Fruit fly (Drosophila melanogaster) whole organism, wandering third instar larva: ENCODE data around the gene CG43057.
A peak's percentile ranks its signal among the peaks of the same experiment; 100 is the strongest.

Experiments used
- CG32264 ChIP-seq: fragments of 200-800 bp; sonication (Bioruptor generic); optimal IDR thresholded peaks from 2 replicates; lab custom pipeline; 2016; ENCODE audit warnings: missing biosample characterization, missing genetic modification characterization
- CG9705 ChIP-seq: fragments of 200-800 bp; sonication (Bioruptor generic); optimal IDR thresholded peaks from 2 replicates; lab custom pipeline; 2018; ENCODE audit warnings: missing biosample characterization, mild to moderate bottlenecking, missing genetic modification characterization
- CrebA ChIP-seq: fragments of 200-800 bp; sonication (Bioruptor generic); optimal IDR thresholded peaks from 2 replicates; lab custom pipeline; 2016; ENCODE audit warnings: missing biosample characterization, mild to moderate bottlenecking, missing genetic modification characterization, borderline replicate concordance
- Dfd ChIP-seq: fragments of >200 bp; optimal IDR thresholded peaks from 2 replicates; lab custom pipeline; 2017; ENCODE audit warnings: missing biosample characterization, missing genetic modification characterization
- GATAd ChIP-seq: sonication (Bioruptor generic); optimal IDR thresholded peaks from 2 replicates; lab custom pipeline; 2016; ENCODE audit warnings: missing biosample characterization, missing genetic modification characterization
- HLH106 ChIP-seq: fragments of 200-800 bp; optimal IDR thresholded peaks from 3 replicates; lab custom pipeline; 2019; ENCODE audit warnings: missing biosample characterization, mild to moderate bottlenecking, missing genetic modification characterization, moderate library complexity
- Hnf4 ChIP-seq: fragments of 200-800 bp; sonication (Bioruptor generic); optimal IDR thresholded peaks from 2 replicates; lab custom pipeline; 2016; ENCODE audit warnings: missing biosample characterization, mild to moderate bottlenecking, missing genetic modification characterization
- Hr78 ChIP-seq: fragments of >200 bp; optimal IDR thresholded peaks from 2 replicates; lab custom pipeline; 2017; ENCODE audit warnings: missing biosample characterization, missing genetic modification characterization
- Hr83 ChIP-seq: fragments of 200-300 bp; sonication (Bioruptor generic); optimal IDR thresholded peaks from 2 replicates; lab custom pipeline; 2016; ENCODE audit warnings: missing biosample characterization, mild to moderate bottlenecking, missing genetic modification characterization, moderate library complexity; ENCODE audit not compliant: poor library complexity, severe bottlenecking
- Jra ChIP-seq: sonication (Bioruptor generic); optimal IDR thresholded peaks from 2 replicates; lab custom pipeline; 2016; ENCODE audit warnings: missing biosample characterization, missing genetic modification characterization
- Mio ChIP-seq: sonication (Bioruptor generic); optimal IDR thresholded peaks from 2 replicates; lab custom pipeline; 2016; ENCODE audit warnings: missing biosample characterization, missing genetic modification characterization
- Myc ChIP-seq: fragments of >200 bp; optimal IDR thresholded peaks from 2 replicates; lab custom pipeline; 2017
- N ChIP-seq: fragments of >200 bp; optimal IDR thresholded peaks from 2 replicates; lab custom pipeline; 2018; ENCODE audit warnings: missing biosample characterization, missing external identifiers, missing genetic modification characterization
- Sp1 ChIP-seq: fragments of 200-800 bp; sonication (Bioruptor generic); optimal IDR thresholded peaks from 3 replicates; lab custom pipeline; 2019; ENCODE audit warnings: missing biosample characterization, mild to moderate bottlenecking, missing genetic modification characterization, moderate library complexity
- Vsx2 ChIP-seq: fragments of 200-300, 225-300 bp; sonication (Bioruptor generic); optimal IDR thresholded peaks from 2 replicates; lab custom pipeline; 2018; ENCODE audit warnings: missing biosample characterization, missing genetic modification characterization; ENCODE audit not compliant: partially characterized antibody
- br ChIP-seq: fragments of 200-800 bp; sonication (Bioruptor generic); optimal IDR thresholded peaks from 2 replicates; lab custom pipeline; 2016; ENCODE audit warnings: missing biosample characterization, missing genetic modification characterization
- brk ChIP-seq: fragments of 200-800 bp; sonication (Bioruptor generic); optimal IDR thresholded peaks from 2 replicates; lab custom pipeline; 2016; ENCODE audit warnings: missing biosample characterization, mild to moderate bottlenecking, missing genetic modification characterization
- dl ChIP-seq, 2 experiments: fragments of 175-275, 200-275 bp in 1 of 2; fragments of 200-275 bp in 1 of 2; sonication (Bioruptor generic); optimal IDR thresholded peaks; lab custom pipeline; 2018; ENCODE audit warnings: mild to moderate bottlenecking in 2 of 2, missing biosample characterization in 2 of 2, missing genetic modification characterization in 2 of 2, moderate library complexity in 2 of 2; ENCODE audit not compliant: partially characterized antibody in 2 of 2, insufficient read depth in 1 of 2
- dsf ChIP-seq: sonication (Bioruptor generic); optimal IDR thresholded peaks from 2 replicates; lab custom pipeline; 2016; ENCODE audit warnings: missing biosample characterization, missing genetic modification characterization, borderline replicate concordance
- ey ChIP-seq: fragments of 200-800 bp; sonication (Bioruptor generic); optimal IDR thresholded peaks from 2 replicates; lab custom pipeline; 2016; ENCODE audit warnings: missing biosample characterization, missing genetic modification characterization
- foxo ChIP-seq, 2 experiments: fragments of 200-800 bp; sonication (Bioruptor generic); optimal IDR thresholded peaks; 2 replicates in 1 of 2; 3 replicates in 1 of 2; lab custom pipeline; 2016 to 2017; ENCODE audit warnings: missing biosample characterization in 2 of 2, missing genetic modification characterization in 2 of 2
- fru ChIP-seq: fragments of 200-800 bp; sonication (Bioruptor generic); optimal IDR thresholded peaks from 3 replicates; lab custom pipeline; 2016; ENCODE audit warnings: missing biosample characterization, mild to moderate bottlenecking, missing genetic modification characterization
- jim ChIP-seq: fragments of 175-275, 200-325 bp; sonication (Bioruptor generic); optimal IDR thresholded peaks from 2 replicates; lab custom pipeline; 2016; ENCODE audit warnings: missing biosample characterization, mild to moderate bottlenecking, missing genetic modification characterization
- lola ChIP-seq: fragments of >200 bp; optimal IDR thresholded peaks from 2 replicates; lab custom pipeline; 2017; ENCODE audit warnings: missing biosample characterization, missing genetic modification characterization
- psq ChIP-seq: fragments of 200-800 bp; sonication (Bioruptor generic); optimal IDR thresholded peaks from 3 replicates; lab custom pipeline; 2017; ENCODE audit warnings: missing biosample characterization, mild to moderate bottlenecking, missing genetic modification characterization, moderate library complexity
- rgr ChIP-seq: fragments of 200-800 bp; sonication (Bioruptor generic); optimal IDR thresholded peaks from 3 replicates; lab custom pipeline; 2016; ENCODE audit warnings: missing biosample characterization, mild to moderate bottlenecking, missing genetic modification characterization
- sage ChIP-seq: fragments of 200-800 bp; sonication (Bioruptor generic); optimal IDR thresholded peaks from 2 replicates; lab custom pipeline; 2016; ENCODE audit warnings: missing biosample characterization, mild to moderate bottlenecking, missing genetic modification characterization
- sv ChIP-seq: fragments of 200-800 bp; sonication (Bioruptor generic); optimal IDR thresholded peaks from 3 replicates; lab custom pipeline; 2016; ENCODE audit warnings: missing biosample characterization, missing genetic modification characterization
- tai ChIP-seq: sonication (Bioruptor generic); optimal IDR thresholded peaks from 2 replicates; lab custom pipeline; 2016; ENCODE audit warnings: missing biosample characterization, missing genetic modification characterization

The CG43057 gene

DNA sequence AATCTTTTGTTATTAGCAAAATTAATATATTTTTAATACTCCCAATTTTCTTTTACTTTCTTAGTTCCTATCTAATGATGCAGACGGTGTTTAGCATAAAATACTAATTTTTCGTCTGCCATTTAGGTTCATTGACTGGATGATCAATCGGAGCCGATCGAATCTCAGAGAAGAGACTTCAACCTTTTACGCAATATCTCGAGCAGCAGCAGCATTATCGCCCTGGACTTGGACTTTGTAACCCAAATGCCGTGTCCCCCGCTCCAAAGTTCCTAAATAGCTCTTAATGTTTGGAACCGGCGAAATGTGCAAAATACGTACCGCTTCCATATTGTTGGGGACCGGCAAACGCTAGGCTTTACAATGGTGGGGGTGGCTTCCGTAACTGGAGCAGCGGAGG, 39.4 kb downstream of the CG43057 start:
- TF ChIP-seq Hr83 (GFP tag; lab: Kevin White, UChicago), result no peak
- TF ChIP-seq Dfd, result no peak
- TF ChIP-seq Hnf4 (GFP tag; lab: Kevin White, UChicago), result peak; percentile 60
- TF ChIP-seq HLH106 (tag; lab: Kevin White, UChicago), result no peak

DNA sequence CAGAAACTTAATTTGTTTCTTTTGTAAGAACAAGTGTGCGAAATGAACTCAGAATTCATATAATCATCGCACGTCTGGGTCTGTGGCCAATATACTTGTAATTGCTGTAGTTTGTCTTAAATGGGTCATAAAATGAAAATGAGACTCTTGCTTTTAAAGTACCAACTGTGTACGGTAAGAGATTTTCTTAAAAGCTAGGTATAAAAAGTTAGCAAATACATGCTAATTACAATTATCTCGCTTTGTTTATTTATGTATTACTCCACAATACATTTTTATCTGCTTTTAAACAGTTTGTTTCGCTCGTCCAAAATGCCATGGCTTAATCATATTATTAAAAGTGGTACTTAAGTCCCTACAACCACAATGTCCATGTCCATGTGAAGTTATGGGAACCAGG, 40.1 kb downstream of the CG43057 start:
- TF ChIP-seq sage (GFP tag; lab: Kevin White, UChicago), result no peak
- TF ChIP-seq rgr (GFP tag; lab: Kevin White, UChicago), result no peak
- no peak for TF ChIP-seq psq (GFP tag; lab: Kevin White, UChicago)
- no peak for TF ChIP-seq Hr83 (GFP tag; lab: Kevin White, UChicago)
- no peak for TF ChIP-seq Sp1 (GFP tag; lab: Kevin White, UChicago)
- no peak for TF ChIP-seq dl (GFP tag; optimal IDR thresholded peaks at IDR 0.05; lab: Kevin White, UChicago; ENCODE audit: insufficient read depth in 1 of 2, partially characterized antibody in 2 of 2)
- no peak for TF ChIP-seq GATAd
- TF ChIP-seq ey, result no peak
- TF ChIP-seq CrebA (GFP tag; lab: Kevin White, UChicago), result no peak
- no peak for TF ChIP-seq Hr78 (GFP tag; lab: Kevin White, UChicago)
- TF ChIP-seq CG9705 (GFP tag; lab: Kevin White, UChicago), result no peak
- TF ChIP-seq HLH106 (tag; lab: Kevin White, UChicago), result no peak
- TF ChIP-seq fru (GFP tag; lab: Kevin White, UChicago), result no peak
- TF ChIP-seq, all 38 proteins: peak for 0

DNA sequence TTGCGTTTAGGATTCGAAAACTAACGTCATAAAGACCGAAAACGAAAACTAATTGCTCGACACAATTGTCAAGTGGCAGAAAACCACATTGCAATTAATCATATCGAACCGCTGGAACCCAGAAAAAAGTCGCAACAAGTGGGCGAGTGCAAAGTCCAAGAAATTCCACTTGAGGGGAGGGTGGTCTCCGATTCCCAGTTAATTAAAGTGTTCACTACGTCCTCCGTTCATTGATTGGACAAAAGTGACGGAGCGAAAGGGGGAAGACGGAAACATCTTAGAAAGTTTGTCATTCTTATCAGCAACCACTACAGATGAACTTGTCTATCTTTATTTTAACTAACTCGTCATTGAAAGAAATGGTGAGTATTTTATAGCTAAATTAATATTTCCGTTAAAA, 41.2 kb downstream of the CG43057 start:
- no peak for TF ChIP-seq lola (GFP tag; lab: Kevin White, UChicago)
- no peak for TF ChIP-seq GATAd
- no peak for TF ChIP-seq jim
- peak; percentile 10 for TF ChIP-seq Hnf4 (GFP tag; lab: Kevin White, UChicago)
- no peak for TF ChIP-seq br
- no peak for TF ChIP-seq Mio (GFP tag; lab: Kevin White, UChicago)
- TF ChIP-seq, all 38 proteins: peak for 1

DNA sequence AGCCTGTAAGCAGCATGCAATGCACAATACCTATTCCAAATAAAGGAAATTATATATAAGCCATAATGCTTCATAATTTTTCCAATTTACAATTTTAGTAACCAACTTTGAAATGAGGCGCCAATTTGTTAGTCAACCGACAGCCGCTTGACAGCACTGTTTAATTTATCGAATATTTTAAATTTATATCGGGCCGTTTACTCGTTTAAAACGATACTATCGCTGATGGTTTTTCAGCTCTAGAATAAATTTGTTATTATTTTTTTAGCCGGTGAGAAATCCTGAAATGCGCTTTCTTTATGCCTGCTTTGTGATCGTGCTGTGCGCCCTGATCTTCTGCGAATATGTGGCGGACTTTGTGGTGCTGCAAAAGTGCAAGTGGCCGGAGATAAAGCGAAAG, 45.0 kb downstream of the CG43057 start, which contains the start of gene PGAP5:
Gene PGAP5, plus strand, starts transcription at position 126 of the 400 bp plus-strand sequence.
- TF ChIP-seq Hnf4 (GFP tag; lab: Kevin White, UChicago) (peak; percentile 77), Vsx2 (GFP tag; lab: Kevin White, UChicago) (no peak), brk (GFP tag; lab: Kevin White, UChicago) (no peak), Hr78 (GFP tag; lab: Kevin White, UChicago) (no peak), dsf (GFP tag; lab: Kevin White, UChicago) (peak; percentile 13), fru (GFP tag; lab: Kevin White, UChicago) (no peak), sv (GFP tag; lab: Kevin White, UChicago) (peak; percentile 12), br (peak; percentile 39), Jra (GFP tag; lab: Kevin White, UChicago) (peak; percentile 3), N (GFP tag; lab: Kevin White, UChicago) (no peak), HLH106 (tag; lab: Kevin White, UChicago) (no peak), Hr83 (GFP tag; lab: Kevin White, UChicago) (peak; percentile 10), foxo (GFP tag; optimal IDR thresholded peaks at IDR 0.05; lab: Kevin White, UChicago) (no peak), ey (no peak)
- TF ChIP-seq, all 38 proteins: peak for 6

DNA sequence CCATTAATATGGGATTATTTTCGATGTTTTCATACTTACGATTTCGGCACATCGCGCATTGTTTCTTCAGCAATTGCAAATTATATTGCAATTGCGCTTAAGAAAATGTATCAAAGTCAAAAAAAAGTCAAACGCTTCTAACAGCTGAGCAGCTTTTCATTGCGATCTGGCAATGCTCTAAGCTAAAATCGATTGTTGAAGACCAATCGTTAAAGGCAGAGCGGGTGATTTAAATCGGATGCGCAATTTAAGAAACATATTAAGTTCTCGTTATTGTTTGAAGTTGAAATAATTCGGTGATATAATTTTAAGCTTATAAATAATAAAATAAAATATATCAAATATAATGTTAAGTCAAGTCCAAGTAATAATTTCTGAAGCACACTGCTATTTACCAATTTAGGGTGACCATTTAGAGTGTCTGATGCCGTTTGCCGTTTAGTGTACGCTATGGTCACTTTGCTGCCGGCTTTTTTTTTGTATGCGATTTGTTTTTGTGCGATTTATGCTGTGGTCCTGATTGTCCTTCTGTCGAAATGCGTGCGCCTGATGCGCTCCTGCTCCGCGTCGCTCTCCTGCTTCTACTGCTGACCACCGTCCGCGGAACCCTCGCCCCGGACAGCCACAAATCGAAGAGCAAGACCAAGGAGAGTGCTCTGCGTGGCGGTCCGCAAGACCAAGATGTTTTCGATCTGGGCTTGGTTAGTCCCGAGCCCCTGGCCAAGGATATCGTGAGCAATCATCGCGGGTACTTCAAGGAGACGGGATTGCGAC, 46.9 kb downstream of the CG43057 start, which contains the start of the genes CG8475 and CG8460:
Gene CG8475, minus strand, starts transcription at position 162 of the 774 bp plus-strand sequence.
Gene CG8460, plus strand, starts transcription at position 437 of the 774 bp plus-strand sequence.
- TF ChIP-seq Myc (lab: Kevin White, UChicago) (no peak), Hr83 (GFP tag; lab: Kevin White, UChicago) (no peak), CG32264 (GFP tag; lab: Kevin White, UChicago) (no peak), tai (GFP tag; lab: Kevin White, UChicago) (no peak)
